Worm (Caenorhabditis elegans) whole organism, late embryonic: ENCODE data around the gene K02H11.9.

Experiments
- F13H6.1 ChIP-seq: sonication (generic microtip); optimal IDR thresholded peaks from 2 replicates; lab custom pipeline; 2016; ENCODE audit warnings: missing genetic modification characterization, missing compliant biosample characterization
- ceh-14 ChIP-seq: sonication (generic microtip); optimal IDR thresholded peaks from 2 replicates; lab custom pipeline; 2016; ENCODE audit warnings: missing genotype, missing genetic modification characterization, missing compliant biosample characterization
- ceh-19 ChIP-seq: fragments of 200-800 bp; sonication (Bioruptor generic); optimal IDR thresholded peaks from 2 replicates; lab custom pipeline; 2018; ENCODE audit warnings: mild to moderate bottlenecking, missing genetic modification characterization, missing compliant biosample characterization
- ceh-22 ChIP-seq: sonication (generic microtip); optimal IDR thresholded peaks from 2 replicates; lab custom pipeline; 2017; ENCODE audit warnings: missing biosample characterization, missing genetic modification characterization
- ceh-24 ChIP-seq: sonication (generic microtip); optimal IDR thresholded peaks from 2 replicates; lab custom pipeline; 2016; ENCODE audit warnings: mild to moderate bottlenecking, missing genetic modification characterization, missing compliant biosample characterization
- ceh-30 ChIP-seq: fragments of 150-350 bp; optimal IDR thresholded peaks from 2 replicates; lab custom pipeline; 2014; ENCODE audit warnings: missing biosample characterization, missing genetic modification characterization
- ceh-34 ChIP-seq: sonication (generic microtip); optimal IDR thresholded peaks from 2 replicates; lab custom pipeline; 2016; ENCODE audit warnings: mild to moderate bottlenecking, missing genetic modification characterization, missing compliant biosample characterization
- ceh-45 ChIP-seq: fragments of 200-800 bp; sonication (Bioruptor generic); IDR thresholded peaks from 2 replicates; pipeline ENCODE4 v1.3.6; 2022; ENCODE audit warnings: missing genetic modification reagents, missing genetic modification characterization, missing compliant biosample characterization
- ceh-48 ChIP-seq: sonication (generic microtip); optimal IDR thresholded peaks from 2 replicates; lab custom pipeline; 2016; ENCODE audit warnings: missing genetic modification characterization, inconsistent platforms, missing compliant biosample characterization
- dve-1 ChIP-seq: sonication (generic microtip); optimal IDR thresholded peaks from 2 replicates; lab custom pipeline; 2017; ENCODE audit warnings: antibody characterized with exemption, mild to moderate bottlenecking, missing genetic modification characterization, missing compliant biosample characterization
- elt-2 ChIP-seq: sonication (generic microtip); optimal IDR thresholded peaks from 2 replicates; lab custom pipeline; 2016; ENCODE audit warnings: missing genetic modification reagents, missing genetic modification characterization, missing compliant biosample characterization
- elt-4 ChIP-seq: sonication (generic microtip); optimal IDR thresholded peaks from 2 replicates; lab custom pipeline; 2016; ENCODE audit warnings: missing genetic modification characterization, missing compliant biosample characterization
- ets-4 ChIP-seq: sonication (generic microtip); optimal IDR thresholded peaks from 2 replicates; lab custom pipeline; 2016; ENCODE audit warnings: missing genetic modification characterization, missing compliant biosample characterization
- fax-1 ChIP-seq: sonication (generic microtip); optimal IDR thresholded peaks from 2 replicates; lab custom pipeline; 2016; ENCODE audit warnings: missing genotype, missing genetic modification characterization, missing compliant biosample characterization
- fkh-10 ChIP-seq: fragments of 150-350 bp; optimal IDR thresholded peaks from 2 replicates; lab custom pipeline; 2014; ENCODE audit warnings: missing biosample characterization, missing genetic modification reagents, missing genetic modification characterization
- gmeb-2 ChIP-seq: sonication (generic microtip); optimal IDR thresholded peaks from 2 replicates; lab custom pipeline; 2016; ENCODE audit warnings: missing genetic modification characterization, inconsistent platforms, missing compliant biosample characterization
- hlh-13 ChIP-seq: fragments of 200-800 bp; sonication (Bioruptor generic); optimal IDR thresholded peaks from 2 replicates; lab custom pipeline; 2018; ENCODE audit warnings: mild to moderate bottlenecking, missing genetic modification characterization, missing compliant biosample characterization
- hlh-6 ChIP-seq: sonication (generic microtip); optimal IDR thresholded peaks from 2 replicates; lab custom pipeline; 2016; ENCODE audit warnings: missing genotype, missing genetic modification characterization, missing compliant biosample characterization
- hlh-8 ChIP-seq: sonication (generic microtip); optimal IDR thresholded peaks from 2 replicates; lab custom pipeline; 2016; ENCODE audit warnings: missing genotype, missing genetic modification characterization, missing compliant biosample characterization
- madf-2 ChIP-seq: sonication (generic microtip); optimal IDR thresholded peaks from 2 replicates; lab custom pipeline; 2017; ENCODE audit warnings: missing genetic modification characterization, missing compliant biosample characterization
- mec-3 ChIP-seq: sonication (generic microtip); optimal IDR thresholded peaks from 2 replicates; lab custom pipeline; 2016; ENCODE audit warnings: borderline replicate concordance, missing genetic modification characterization, missing compliant biosample characterization
- nfya-1 ChIP-seq: sonication (generic microtip); optimal IDR thresholded peaks from 2 replicates; lab custom pipeline; 2017; ENCODE audit warnings: missing genetic modification characterization, mild to moderate bottlenecking, missing compliant biosample characterization, antibody characterized with exemption, moderate library complexity
- nhr-232 ChIP-seq: sonication (generic microtip); optimal IDR thresholded peaks from 2 replicates; lab custom pipeline; 2016; ENCODE audit warnings: missing genetic modification characterization, missing compliant biosample characterization
- pag-3 ChIP-seq: sonication (generic microtip); optimal IDR thresholded peaks from 2 replicates; lab custom pipeline; 2016; ENCODE audit warnings: missing compliant biosample characterization, missing genetic modification characterization, borderline replicate concordance
- pax-1 ChIP-seq: fragments of 150-350 bp; optimal IDR thresholded peaks from 2 replicates; lab custom pipeline; 2014; ENCODE audit warnings: missing biosample characterization, missing genetic modification characterization
- pha-4 ChIP-seq: fragments of 150-350 bp; optimal IDR thresholded peaks from 2 replicates; lab custom pipeline; 2018; ENCODE audit warnings: missing biosample characterization, missing genetic modification reagents, missing genetic modification characterization
- rnt-1 ChIP-seq: sonication (generic microtip); optimal IDR thresholded peaks from 2 replicates; lab custom pipeline; 2016; ENCODE audit warnings: missing genetic modification characterization, missing compliant biosample characterization
- sdc-2 ChIP-seq: sonication (generic microtip); optimal IDR thresholded peaks from 2 replicates; lab custom pipeline; 2016; ENCODE audit warnings: missing genotype, missing genetic modification characterization, missing compliant biosample characterization
- sox-4 ChIP-seq: sonication (generic microtip); optimal IDR thresholded peaks from 2 replicates; lab custom pipeline; 2017; ENCODE audit warnings: mild to moderate bottlenecking, missing genetic modification characterization, inconsistent platforms, missing compliant biosample characterization
- syd-9 ChIP-seq: sonication (generic microtip); optimal IDR thresholded peaks from 2 replicates; lab custom pipeline; 2016; ENCODE audit warnings: mild to moderate bottlenecking, missing genetic modification characterization, moderate library complexity, missing compliant biosample characterization
- tbx-7 ChIP-seq: sonication (generic microtip); optimal IDR thresholded peaks from 2 replicates; lab custom pipeline; 2016; ENCODE audit warnings: missing genotype, missing genetic modification characterization, missing compliant biosample characterization
- unc-3 ChIP-seq, 2 experiments: fragments of 200-800 bp in 1 of 2; sonication (Bioruptor generic) in 1 of 2; sonication (generic microtip) in 1 of 2; conservative IDR thresholded peaks in 1 of 2; optimal IDR thresholded peaks in 1 of 2; 2 replicates each; pipeline versions ENCODE4 v1.3.6 to Lab custom; 2016 to 2022; ENCODE audit warnings: missing compliant biosample characterization in 2 of 2, missing genetic modification characterization in 2 of 2, missing genetic modification reagents in 1 of 2
- unc-42 ChIP-seq: sonication (generic microtip); optimal IDR thresholded peaks from 2 replicates; lab custom pipeline; 2016; ENCODE audit warnings: missing genotype, missing genetic modification characterization, missing compliant biosample characterization
- unc-55 ChIP-seq: sonication (generic microtip); optimal IDR thresholded peaks from 2 replicates; lab custom pipeline; 2017; ENCODE audit warnings: missing biosample characterization, missing genetic modification reagents, missing genetic modification characterization
- zip-5 ChIP-seq: sonication (generic microtip); optimal IDR thresholded peaks from 2 replicates; lab custom pipeline; 2016; ENCODE audit warnings: missing genetic modification characterization, missing compliant biosample characterization
- ztf-16 ChIP-seq: sonication (generic microtip); optimal IDR thresholded peaks from 2 replicates; lab custom pipeline; 2017; ENCODE audit warnings: missing genetic modification characterization, missing compliant biosample characterization

Gene K02H11.9

DNA sequence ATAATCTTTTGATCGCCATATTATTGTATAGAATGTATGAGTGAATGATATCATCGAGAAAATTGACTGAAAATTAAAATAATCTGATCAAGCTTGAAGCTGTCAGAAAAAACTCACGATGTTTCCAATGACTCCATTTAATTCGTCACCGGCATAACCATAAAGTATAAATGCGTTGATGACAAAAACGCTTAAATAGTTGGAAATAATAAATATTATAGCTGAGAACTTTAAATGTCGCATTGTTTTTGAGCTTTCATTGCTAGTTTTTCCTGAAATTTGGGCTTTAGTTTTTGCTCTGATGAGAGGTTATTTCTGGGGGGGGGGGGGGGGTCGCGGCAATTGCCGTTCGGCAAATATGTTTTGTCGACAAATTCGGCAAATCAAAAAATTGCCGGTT lies 14.3 kb upstream of the K02H11.9 start:
- TF ChIP-seq ceh-48 (no peak), hlh-8 (tag; lab: Kevin White, UChicago) (no peak), ceh-24 (tag; lab: Kevin White, UChicago) (no peak)

DNA sequence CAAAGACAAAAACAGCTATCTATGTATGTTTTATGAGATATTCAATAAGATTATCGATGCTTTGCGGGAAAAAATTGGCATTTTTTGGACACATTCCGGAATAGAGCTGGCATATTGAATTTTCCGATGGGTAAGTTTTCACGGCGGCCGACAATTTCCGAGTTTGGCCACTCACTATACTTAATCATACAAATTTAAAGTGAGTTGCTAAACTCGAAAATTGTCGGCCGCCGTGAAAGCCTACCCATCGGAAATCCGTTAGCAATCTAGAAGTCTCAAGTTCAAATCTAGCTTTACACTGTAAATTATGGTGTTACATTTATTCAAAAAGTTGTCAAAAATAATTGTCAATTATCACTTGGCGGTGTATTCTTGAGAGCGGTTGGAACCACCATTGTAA lies 13.8 kb upstream of the K02H11.9 start:
- TF ChIP-seq unc-3 (GFP tag; conservative IDR thresholded peaks at IDR 0.05; lab: Robert Waterston, UW) (no peak), unc-3 (tag; optimal IDR thresholded peaks at IDR 0.05; lab: Kevin White, UChicago) (no peak), sox-4 (tag; lab: Kevin White, UChicago) (no peak), F13H6.1 (tag; lab: Kevin White, UChicago) (no peak), rnt-1 (no peak), dve-1 (tag; lab: Kevin White, UChicago) (no peak)

DNA sequence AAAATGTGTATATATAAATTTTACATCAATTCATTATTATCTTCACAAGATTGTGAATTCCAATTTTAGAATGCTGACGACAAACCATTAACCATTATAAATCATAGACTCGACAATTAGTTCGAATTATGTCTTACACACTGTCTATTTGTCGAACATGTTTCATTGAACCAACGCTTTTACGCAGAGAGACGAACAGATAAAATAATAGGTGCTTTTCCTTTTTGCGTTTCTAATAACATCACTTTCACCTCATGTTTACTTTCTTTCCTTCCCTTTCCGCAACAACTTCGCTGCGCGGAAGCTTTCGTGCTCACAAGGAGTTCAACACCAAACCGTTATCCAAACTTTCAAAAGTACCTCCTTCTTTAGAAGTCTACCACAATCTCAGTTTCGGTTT lies 11.0 kb upstream of the K02H11.9 start, which contains the start of gene F52F10.2:
TSS of gene F52F10.2 (plus strand) at position 301 of the 400 bp plus-strand sequence.
- TF ChIP-seq pha-4 (tag; lab: Kevin White, UChicago) (no peak), ceh-48 (no peak), syd-9 (tag; lab: Kevin White, UChicago) (no peak), zip-5 (tag; lab: Kevin White, UChicago) (no peak), pag-3 (tag; lab: Kevin White, UChicago) (no peak), hlh-6 (tag; lab: Kevin White, UChicago) (no peak), ztf-16 (tag; lab: Kevin White, UChicago) (no peak)

DNA sequence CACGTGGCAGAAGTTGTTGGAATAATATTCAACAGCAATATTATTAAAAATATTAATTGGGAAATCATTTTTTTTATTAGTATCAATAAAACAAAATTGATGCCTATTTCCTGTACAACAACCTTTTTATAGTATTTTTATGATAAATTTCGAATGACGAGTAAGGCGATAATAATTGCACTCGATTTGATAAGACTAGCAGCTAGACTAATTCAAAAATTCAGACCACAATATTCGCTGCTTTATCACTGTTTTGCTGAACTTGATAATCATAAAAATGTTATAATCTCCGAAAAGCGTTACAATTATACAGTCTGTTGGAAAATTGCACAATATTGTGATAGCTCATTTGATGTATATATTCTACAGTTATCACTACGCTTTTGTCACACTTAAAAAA lies 8.8 kb upstream of the K02H11.9 start, which contains the start of gene oac-32:
TSS of gene oac-32 (minus strand) at position 90 of the 400 bp plus-strand sequence.
- no peak for TF ChIP-seq ceh-30
- TF ChIP-seq tbx-7 (tag; lab: Kevin White, UChicago): no peak
- TF ChIP-seq elt-2 (tag; lab: Kevin White, UChicago): peak; percentile 25
- TF ChIP-seq, all 69 proteins: peak for 1

DNA sequence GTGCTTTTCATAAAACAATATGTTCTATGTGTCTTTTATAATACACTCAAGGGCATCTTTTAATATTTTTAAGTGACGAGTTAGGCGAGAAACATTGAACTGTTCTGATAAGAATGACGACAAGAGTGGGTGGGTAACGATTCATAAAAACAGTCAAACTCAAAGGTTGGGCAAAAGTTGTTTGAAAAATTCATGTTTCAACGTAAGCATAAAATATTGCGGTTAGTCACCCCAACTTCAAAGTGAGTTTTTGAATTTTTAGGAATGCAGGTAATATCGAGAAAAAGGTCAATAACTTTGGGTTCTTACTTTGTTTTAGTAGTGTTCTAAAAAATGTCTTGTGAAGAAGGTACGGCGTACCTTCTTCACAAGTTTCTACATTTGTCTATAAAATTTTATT lies 4.9 kb upstream of the K02H11.9 start, which contains the start of gene oac-31:
TSS of gene oac-31 (minus strand) at position 101 of the 400 bp plus-strand sequence.
- TF ChIP-seq unc-3 (GFP tag; conservative IDR thresholded peaks at IDR 0.05; lab: Robert Waterston, UW) (no peak), unc-3 (tag; optimal IDR thresholded peaks at IDR 0.05; lab: Kevin White, UChicago) (no peak), ceh-14 (no peak), ceh-22 (tag; lab: Kevin White, UChicago) (no peak), madf-2 (no peak), sdc-2 (tag; lab: Kevin White, UChicago) (no peak), fax-1 (tag; lab: Kevin White, UChicago) (no peak), elt-4 (tag; lab: Kevin White, UChicago) (no peak), ceh-30 (no peak), ceh-45 (no peak), unc-55 (no peak), ceh-48 (no peak), ceh-19 (GFP tag; lab: Kevin White, UChicago) (no peak), unc-42 (tag; lab: Kevin White, UChicago) (no peak), mec-3 (tag; lab: Kevin White, UChicago) (no peak), nfya-1 (no peak), pax-1 (tag; lab: Kevin White, UChicago) (no peak), ztf-16 (tag; lab: Kevin White, UChicago) (no peak), gmeb-2 (no peak), ceh-34 (no peak)

DNA sequence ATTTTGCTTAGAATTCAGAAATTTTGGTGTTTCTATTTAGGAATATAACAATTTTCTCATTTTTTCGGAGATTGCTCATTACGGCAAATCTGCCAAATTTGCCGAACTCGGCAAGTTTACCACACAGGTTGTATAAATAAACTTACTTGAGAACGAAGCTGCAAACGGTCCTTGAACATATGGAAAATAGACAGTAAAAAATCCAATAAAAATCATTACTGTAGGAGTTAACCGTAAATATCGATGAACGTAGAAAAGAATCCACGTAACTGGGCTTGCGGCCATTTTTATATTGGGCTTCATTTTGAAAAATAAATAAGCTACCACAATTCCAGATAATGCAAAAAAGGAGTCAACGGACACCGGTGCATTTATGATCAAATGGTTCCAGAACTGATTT lies 3.4 kb upstream of the K02H11.9 start:
- TF ChIP-seq fkh-10 (no peak), hlh-13 (no peak), ets-4 (no peak), nhr-232 (tag; lab: Kevin White, UChicago) (no peak), syd-9 (tag; lab: Kevin White, UChicago) (no peak), ceh-48 (no peak), mec-3 (tag; lab: Kevin White, UChicago) (no peak)
